Worm (Caenorhabditis elegans): ENCODE results near the gene mps-4.

DNA sequence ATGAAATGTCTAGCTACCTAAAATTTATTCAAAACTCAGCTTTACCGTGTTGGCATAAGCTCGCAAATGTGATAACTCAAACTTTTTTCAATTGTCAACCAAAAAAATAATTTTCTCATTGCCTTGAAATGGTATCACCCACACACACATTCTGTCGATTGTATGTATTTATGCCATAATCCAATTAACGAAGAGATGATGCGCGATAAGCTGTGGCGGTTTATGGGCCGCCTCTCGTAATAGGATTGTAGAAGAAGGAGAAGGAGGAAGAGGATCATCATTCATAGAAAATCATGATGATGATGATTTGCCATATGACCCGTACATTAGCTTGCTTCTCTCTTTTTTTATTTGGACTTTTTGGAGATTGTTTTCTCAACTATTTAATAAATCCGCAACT is 17.6 kb upstream of the mps-4 start:
- TF ChIP-seq mdl-1 (tag; optimal IDR thresholded peaks at IDR 0.05) (no peak), ceh-88 (GFP tag; IDR thresholded peaks at IDR 0.05) (no peak), nhr-237 (tag; optimal IDR thresholded peaks at IDR 0.05) (no peak), nhr-90 (tag; optimal IDR thresholded peaks at IDR 0.05; ENCODE audit: poor library complexity) (no peak), fkh-10 (GFP tag; optimal IDR thresholded peaks at IDR 0.05) (no peak), blmp-1 (tag; optimal IDR thresholded peaks at IDR 0.05) (peak; percentile 36), lin-14 (GFP tag; optimal IDR thresholded peaks at IDR 0.05) (no peak), mep-1 (tag; optimal IDR thresholded peaks at IDR 0.05) (no peak), snu-23 (GFP tag; optimal IDR thresholded peaks at IDR 0.05) (no peak)

Data from whole organism, L1 larva.